Worm (Caenorhabditis elegans) whole organism, young adult: ENCODE results near the gene dve-1.
A peak's percentile ranks its signal among the peaks of the same experiment; 100 is the strongest.

Experiments
- C06A6.2 ChIP-seq: fragments of 200-800 bp; sonication (Bioruptor generic); conservative IDR thresholded peaks from 2 replicates; pipeline ENCODE4 v1.3.6; 2022; ENCODE audit warnings: missing genetic modification characterization, missing compliant biosample characterization
- F22D6.2 ChIP-seq: sonication (generic microtip); optimal IDR thresholded peaks from 2 replicates; lab custom pipeline; 2016; ENCODE audit warnings: mild to moderate bottlenecking, missing genetic modification characterization, missing compliant biosample characterization
- F52B5.7 ChIP-seq: sonication (generic microtip); optimal IDR thresholded peaks from 2 replicates; lab custom pipeline; 2016; ENCODE audit warnings: mild to moderate bottlenecking, missing genetic modification characterization, missing compliant biosample characterization
- Y53F4B.3 ChIP-seq: fragments of 200-800 bp; sonication (Bioruptor generic); IDR thresholded peaks from 2 replicates; pipeline ENCODE4 v1.3.6; 2022; ENCODE audit warnings: missing genetic modification reagents, missing genetic modification characterization, missing compliant biosample characterization
- Y53G8AR.9 ChIP-seq: fragments of 200-800 bp; sonication (Bioruptor generic); conservative IDR thresholded peaks from 2 replicates; pipeline ENCODE4 v1.3.6; 2022; ENCODE audit warnings: missing genetic modification reagents, missing genetic modification characterization, missing compliant biosample characterization
- Y56A3A.18 ChIP-seq: fragments of 200-800 bp; sonication (Bioruptor generic); IDR thresholded peaks from 2 replicates; pipeline ENCODE4 v1.3.6; 2022; ENCODE audit warnings: missing genetic modification reagents, missing genetic modification characterization, missing compliant biosample characterization
- Y67H2A.10 ChIP-seq: fragments of 200-800 bp; sonication (Bioruptor generic); conservative IDR thresholded peaks from 2 replicates; pipeline ENCODE4 v1.3.6; 2022; ENCODE audit warnings: missing genetic modification reagents, missing genetic modification characterization, missing compliant biosample characterization
- Y79H2A.3 ChIP-seq: fragments of 200-800 bp; sonication (Bioruptor generic); conservative IDR thresholded peaks from 2 replicates; pipeline ENCODE4 v1.3.6; 2022; ENCODE audit warnings: missing genetic modification reagents, missing genetic modification characterization, missing compliant biosample characterization
- athp-1 ChIP-seq: sonication (generic microtip); optimal IDR thresholded peaks from 2 replicates; lab custom pipeline; 2017; ENCODE audit warnings: mild to moderate bottlenecking, missing genetic modification characterization, missing compliant biosample characterization
- cebp-2 ChIP-seq: fragments of 200-800 bp; sonication (Bioruptor generic); IDR thresholded peaks from 2 replicates; pipeline ENCODE4 v1.3.6; 2022; ENCODE audit warnings: missing genetic modification characterization, missing compliant biosample characterization
- ceh-100 ChIP-seq: fragments of 200-800 bp; sonication (Bioruptor generic); IDR thresholded peaks from 2 replicates; pipeline ENCODE4 v1.3.6; 2022; ENCODE audit warnings: missing genetic modification reagents, missing genetic modification characterization, missing compliant biosample characterization
- ceh-40 ChIP-seq: fragments of 200-800 bp; sonication (Bioruptor generic); IDR thresholded peaks from 2 replicates; pipeline ENCODE4 v1.3.6; 2022; ENCODE audit warnings: missing genetic modification characterization, missing compliant biosample characterization
- chd-7 ChIP-seq: sonication (generic microtip); optimal IDR thresholded peaks from 2 replicates; lab custom pipeline; 2016; ENCODE audit warnings: mild to moderate bottlenecking, missing genetic modification characterization, moderate library complexity, missing compliant biosample characterization
- dox-1 ChIP-seq: fragments of 200-800 bp; sonication (Bioruptor generic); IDR thresholded peaks from 2 replicates; pipeline ENCODE4 v1.3.6; 2022; ENCODE audit warnings: missing genetic modification reagents, missing genetic modification characterization, missing compliant biosample characterization
- egl-18 ChIP-seq: fragments of 200-800 bp; sonication (Bioruptor generic); IDR thresholded peaks from 2 replicates; pipeline ENCODE4 v1.3.6; 2022; ENCODE audit warnings: missing genetic modification reagents, missing genetic modification characterization, missing compliant biosample characterization
- egrh-3 ChIP-seq: fragments of 200-800 bp; sonication (Bioruptor generic); IDR thresholded peaks from 2 replicates; pipeline ENCODE4 v1.3.6; 2022; ENCODE audit warnings: missing genetic modification reagents, missing genetic modification characterization, missing compliant biosample characterization
- ekl-4 ChIP-seq: fragments of 200-800 bp; sonication (Bioruptor generic); IDR thresholded peaks from 2 replicates; pipeline ENCODE4 v1.3.6; 2022; ENCODE audit warnings: missing genetic modification reagents, missing genetic modification characterization, missing compliant biosample characterization
- hmg-1.2 ChIP-seq: fragments of 200-800 bp; sonication (Bioruptor generic); IDR thresholded peaks from 2 replicates; pipeline ENCODE4 v1.3.6; 2022; ENCODE audit warnings: missing genetic modification reagents, missing genetic modification characterization, missing compliant biosample characterization
- hrde-1 ChIP-seq: sonication (generic microtip); optimal IDR thresholded peaks from 2 replicates; lab custom pipeline; 2016; ENCODE audit warnings: missing genetic modification characterization, mild to moderate bottlenecking, missing compliant biosample characterization, moderate library complexity, missing genotype, missing genetic modification reagents, borderline replicate concordance
- hsf-1 ChIP-seq: fragments of 200-800 bp; sonication (Bioruptor generic); IDR thresholded peaks from 2 replicates; pipeline ENCODE4 v1.3.6; 2022; ENCODE audit warnings: missing genetic modification reagents, missing genetic modification characterization, missing compliant biosample characterization
- lin-26 ChIP-seq: fragments of 200-800 bp; sonication (Bioruptor generic); IDR thresholded peaks from 2 replicates; pipeline ENCODE4 v1.3.6; 2022; ENCODE audit warnings: missing genetic modification reagents, missing genetic modification characterization, missing compliant biosample characterization
- madf-10 ChIP-seq: sonication (generic microtip); optimal IDR thresholded peaks from 2 replicates; lab custom pipeline; 2016; ENCODE audit warnings: mild to moderate bottlenecking, missing genetic modification characterization, missing compliant biosample characterization
- madf-3 ChIP-seq: fragments of 200-800 bp; sonication (Bioruptor generic); IDR thresholded peaks from 2 replicates; pipeline ENCODE4 v1.3.6; 2022; ENCODE audit warnings: missing genetic modification reagents, missing genetic modification characterization, missing compliant biosample characterization
- madf-6 ChIP-seq: fragments of 200-800 bp; sonication (Bioruptor generic); IDR thresholded peaks from 2 replicates; pipeline ENCODE4 v1.3.6; 2022; ENCODE audit warnings: missing genetic modification reagents, missing genetic modification characterization, missing compliant biosample characterization
- nfyb-1 ChIP-seq: fragments of 200-800 bp; sonication (Bioruptor generic); IDR thresholded peaks from 2 replicates; pipeline ENCODE4 v1.3.6; 2022; ENCODE audit warnings: missing genetic modification reagents, missing genetic modification characterization, missing compliant biosample characterization
- nhr-80 ChIP-seq: sonication (generic microtip); optimal IDR thresholded peaks from 2 replicates; lab custom pipeline; 2016; ENCODE audit warnings: missing genetic modification characterization, missing compliant biosample characterization
- pbrm-1 ChIP-seq: fragments of 200-800 bp; sonication (Bioruptor generic); IDR thresholded peaks from 2 replicates; pipeline ENCODE4 v1.3.6; 2022; ENCODE audit warnings: missing genetic modification reagents, missing genetic modification characterization, missing compliant biosample characterization
- repo-1 ChIP-seq: sonication (generic microtip); optimal IDR thresholded peaks from 2 replicates; lab custom pipeline; 2017; ENCODE audit warnings: mild to moderate bottlenecking, missing genetic modification characterization, missing compliant biosample characterization
- sdz-38 ChIP-seq: sonication (generic microtip); optimal IDR thresholded peaks from 2 replicates; lab custom pipeline; 2016; ENCODE audit warnings: missing genotype, missing genetic modification characterization, missing compliant biosample characterization
- zfh-2 ChIP-seq: fragments of 200-800 bp; sonication (Bioruptor generic); conservative IDR thresholded peaks from 2 replicates; pipeline ENCODE4 v1.3.6; 2022; ENCODE audit warnings: missing genetic modification reagents, missing genetic modification characterization, missing compliant biosample characterization
- ztf-25 ChIP-seq: fragments of 200-800 bp; sonication (Bioruptor generic); IDR thresholded peaks from 2 replicates; pipeline ENCODE4 v1.3.6; 2022; ENCODE audit warnings: missing genetic modification reagents, missing genetic modification characterization, missing compliant biosample characterization

The dve-1 gene

ce11 chrX:460351-460750 lies 26.7 kb upstream of the dve-1 start, which contains the start of gene aagr-4 (continued):
- TF ChIP-seq Y53G8AR.9 (GFP tag; lab: Robert Waterston, UW): no peak
- no peak for TF ChIP-seq sdz-38

- TF ChIP-seq repo-1 (tag; lab: Kevin White, UChicago) (no peak), hmg-1.2 (GFP tag; lab: Robert Waterston, UW) (no peak), F52B5.7 (tag; lab: Kevin White, UChicago) (no peak), madf-10 (tag; lab: Kevin White, UChicago) (no peak), chd-7 (tag; lab: Kevin White, UChicago) (no peak), cebp-2 (GFP tag; lab: Robert Waterston, UW) (no peak), egrh-3 (GFP tag; lab: Robert Waterston, UW) (no peak), Y53F4B.3 (no peak), ceh-100 (no peak), athp-1 (tag; lab: Kevin White, UChicago) (no peak), hrde-1 (tag; lab: Kevin White, UChicago) (no peak), madf-3 (GFP tag; lab: Robert Waterston, UW) (no peak), C06A6.2 (no peak), egl-18 (GFP tag; lab: Robert Waterston, UW) (no peak)
Observed at ce11 chrX:459316-459715, 25.7 kb upstream of the dve-1 start.

DNA sequence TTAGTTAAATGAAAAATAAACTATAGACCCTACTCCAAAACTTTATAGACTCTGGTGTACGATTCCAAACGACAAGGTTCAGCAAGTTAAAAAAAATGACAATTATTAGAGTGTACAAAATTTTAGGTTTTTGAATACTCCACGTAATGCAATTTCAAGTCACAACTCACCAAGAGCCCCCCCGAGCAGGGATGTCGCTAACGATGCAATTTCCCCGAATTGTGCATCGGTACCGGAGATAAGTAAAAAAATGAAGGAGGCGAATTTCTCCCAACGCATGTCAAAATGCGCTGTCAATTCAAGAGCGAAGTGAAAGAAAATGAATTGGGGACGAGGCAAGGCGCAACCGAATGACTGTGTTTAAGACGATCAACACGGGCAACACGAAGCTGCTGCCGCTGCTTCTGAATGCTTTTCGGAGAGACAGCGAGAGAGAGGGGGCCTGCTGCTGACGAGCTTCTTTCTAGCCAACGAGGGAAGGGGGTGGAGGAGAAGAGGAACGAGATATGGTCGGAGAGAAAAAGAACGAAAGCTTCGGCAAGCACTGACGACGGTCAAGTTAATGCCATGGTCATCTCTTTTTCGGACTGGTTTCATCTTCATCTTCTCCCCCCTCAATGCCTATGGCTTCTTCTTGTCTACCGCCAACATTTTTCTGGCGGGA lies 23.7 kb upstream of the dve-1 start, which contains the start of gene abu-12:
TSS of gene abu-12 (minus strand) at position 472 of the 664 bp plus-strand sequence.
- peak; percentile 84 for TF ChIP-seq zfh-2 (GFP tag; lab: Robert Waterston, UW)
- no peak for TF ChIP-seq ztf-25 (GFP tag; lab: Robert Waterston, UW)

ce11 chrX:449820-450219 lies 16.2 kb upstream of the dve-1 start, which contains the start of gene F52D1.2:
Gene F52D1.2 (minus strand): TSS chrX:450212.
- TF ChIP-seq nhr-80 (tag; lab: Kevin White, UChicago): peak; percentile 27
- TF ChIP-seq F22D6.2: no peak

- TF ChIP-seq lin-26 (GFP tag; lab: Robert Waterston, UW): peak; percentile 45; the same call in 1 of the 2 replicates
- peak; percentile 94 for TF ChIP-seq dox-1
- peak; percentile 57; the same call in 1 of the 2 replicates for TF ChIP-seq Y67H2A.10 (GFP tag; lab: Robert Waterston, UW)
- 0 out of 2 replicates have a peak, but pooled peaks have one; percentile 20 for TF ChIP-seq nfyb-1 (GFP tag; lab: Robert Waterston, UW)
- peak; percentile 98 for TF ChIP-seq hsf-1 (GFP tag; lab: Robert Waterston, UW)
- peak; percentile 43; the same call in 1 of the 2 replicates for TF ChIP-seq egrh-3 (GFP tag; lab: Robert Waterston, UW)
- peak; percentile 41; the same call in 1 of the 2 replicates for TF ChIP-seq Y79H2A.3
- TF ChIP-seq ekl-4 (GFP tag; lab: Robert Waterston, UW): peak; percentile 61
- TF ChIP-seq Y53F4B.3: peak; percentile 42; the same call in 1 of the 2 replicates
- TF ChIP-seq pbrm-1: peak; percentile 44; the same call in 1 of the 2 replicates
- peak; percentile 62 for TF ChIP-seq ceh-100
- peak; percentile 56; the same call in 1 of the 2 replicates for TF ChIP-seq madf-6 (GFP tag; lab: Robert Waterston, UW)
- TF ChIP-seq ceh-40 (GFP tag; lab: Robert Waterston, UW): peak; percentile 76; the same call in 1 of the 2 replicates
- TF ChIP-seq Y56A3A.18 (GFP tag; lab: Robert Waterston, UW): peak; percentile 74
Observed at ce11 chrX:443433-443832, 9.8 kb upstream of the dve-1 start.
